Fruit fly (Drosophila melanogaster): ENCODE data around the gene CG14983.
A peak's percentile ranks its signal among the peaks of the same experiment; 100 is the strongest.

Gene CG14983

dm6 chr3L:3912134-3912533 lies 37.0 kb downstream of the CG14983 start:
- TF ChIP-seq topi (GFP tag; optimal IDR thresholded peaks at IDR 0.05) (no peak), salr (GFP tag; optimal IDR thresholded peaks at IDR 0.05) (no peak), CG6792 (GFP tag; optimal IDR thresholded peaks at IDR 0.05) (no peak), ss (GFP tag; optimal IDR thresholded peaks at IDR 0.05) (no peak), Ets96B (tag; optimal IDR thresholded peaks at IDR 0.05) (no peak), acj6 (GFP tag; optimal IDR thresholded peaks at IDR 0.05) (no peak), Sox15 (GFP tag; optimal IDR thresholded peaks at IDR 0.05) (no peak), CG34406 (GFP tag; optimal IDR thresholded peaks at IDR 0.05) (no peak), fkh (GFP tag; optimal IDR thresholded peaks at IDR 0.05) (no peak), Smox (GFP tag; optimal IDR thresholded peaks at IDR 0.05) (no peak), CG8319 (GFP tag; optimal IDR thresholded peaks at IDR 0.05) (no peak), CG9139 (GFP tag; optimal IDR thresholded peaks at IDR 0.05) (no peak), Hr4 (GFP tag; optimal IDR thresholded peaks at IDR 0.05) (no peak)

- no peak for TF ChIP-seq CG10669 (GFP tag; optimal IDR thresholded peaks at IDR 0.05)
- no peak for TF ChIP-seq CG8119 (GFP tag; IDR thresholded peaks at IDR 0.05)
- no peak for TF ChIP-seq fkh (GFP tag; optimal IDR thresholded peaks at IDR 0.05)
- TF ChIP-seq CG4318 (GFP tag; optimal IDR thresholded peaks at IDR 0.05) = no peak
- no peak for TF ChIP-seq salr (GFP tag; optimal IDR thresholded peaks at IDR 0.05)
- no peak for TF ChIP-seq Ets96B (tag; optimal IDR thresholded peaks at IDR 0.05)
- TF ChIP-seq dac (GFP tag; optimal IDR thresholded peaks at IDR 0.05) = no peak
- no peak for TF ChIP-seq fd85E (GFP tag; optimal IDR thresholded peaks at IDR 0.05)
These were observed 39.3 kb downstream of the CG14983 start, which contains the start of gene mge for dm6 chr3L:3909831-3910230. Gene mge (minus strand): TSS chr3L:3909931.

dm6 chr3L:3908838-3909810 lies 40.0 kb downstream of the CG14983 start:
- TF ChIP-seq CG8119 (GFP tag; IDR thresholded peaks at IDR 0.05) (no peak), vri (GFP tag; optimal IDR thresholded peaks at IDR 0.05) (peak; percentile 81)

- TF ChIP-seq Gug (GFP tag; IDR thresholded peaks at IDR 0.05) = no peak
- TF ChIP-seq esn (GFP tag; optimal IDR thresholded peaks at IDR 0.05) = peak; percentile 18
- TF ChIP-seq cyc (GFP tag; optimal IDR thresholded peaks at IDR 0.05) = no peak
- no peak for TF ChIP-seq pdm3 (GFP tag; optimal IDR thresholded peaks at IDR 0.05)
- TF ChIP-seq CG32006 (GFP tag; optimal IDR thresholded peaks at IDR 0.05) = no peak
- TF ChIP-seq CG9139 (GFP tag; optimal IDR thresholded peaks at IDR 0.05) = no peak
- TF ChIP-seq fkh (GFP tag; optimal IDR thresholded peaks at IDR 0.05) = peak; percentile 93
These were observed 44.0 kb downstream of the CG14983 start, which contains the start of gene ida for dm6 chr3L:3905111-3905510. Gene ida (plus strand): TSS chr3L:3905344.

dm6 chr3L:3903301-3903700 lies 45.8 kb downstream of the CG14983 start, which contains the start of gene Sc2:
Gene Sc2 (plus strand): TSS chr3L:3903492.
- TF ChIP-seq fkh (GFP tag; optimal IDR thresholded peaks at IDR 0.05) (no peak), dsx (GFP tag; optimal IDR thresholded peaks at IDR 0.05; ENCODE audit: poor library complexity, severe bottlenecking) (no peak), Gug (GFP tag; IDR thresholded peaks at IDR 0.05) (no peak), CG6163 (GFP tag; IDR thresholded peaks at IDR 0.05) (peak; percentile 41; the same call in 1 of the 3 replicates), Ets21C (GFP tag; optimal IDR thresholded peaks at IDR 0.05) (no peak), Smox (GFP tag; optimal IDR thresholded peaks at IDR 0.05) (no peak), CG31627 (GFP tag; optimal IDR thresholded peaks at IDR 0.05) (no peak)

Measured in whole organism, prepupa.